Fruit fly (Drosophila melanogaster) S2 (cell line): Measurements from ENCODE around the gene CG13131.
A peak's percentile ranks its signal among the peaks of the same experiment; 100 is the strongest.

Experiments used
- CG8478 ChIP-seq: fragments of >200 bp; optimal IDR thresholded peaks from 2 replicates; lab custom pipeline; 2018
- CTCF ChIP-seq, 2 experiments: fragments of >200 bp; optimal IDR thresholded peaks; 2 replicates each; lab custom pipeline; 2018

The CG13131 gene

dm6 chr2L:10004574-10004973 is 12.7 kb downstream of the CG13131 start:
- TF ChIP-seq CG8478 (lab: Kevin White, UChicago), result no peak
- no peak for TF ChIP-seq CTCF (optimal IDR thresholded peaks at IDR 0.05; lab: Kevin White, UChicago)

dm6 chr2L:10003593-10003992 is 13.7 kb downstream of the CG13131 start, which contains the start of gene Ndf:
Gene Ndf, plus strand, starts transcription at chr2L:10003832.
- TF ChIP-seq CG8478 (lab: Kevin White, UChicago) (no peak), CTCF (optimal IDR thresholded peaks at IDR 0.05; lab: Kevin White, UChicago) (peak in 1 of 2 experiments; percentile 20)

- TF ChIP-seq CTCF (optimal IDR thresholded peaks at IDR 0.05; lab: Kevin White, UChicago), result no peak
Measured at dm6 chr2L:10002408-10003358, 14.6 kb downstream of the CG13131 start, which contains the start of the genes CG31875 and SoYb. Gene CG31875, minus strand, starts transcription at chr2L:10002736. Gene SoYb, minus strand, starts transcription at chr2L:10002736.

dm6 chr2L:9996553-9996952 is 20.7 kb downstream of the CG13131 start:
- no peak for TF ChIP-seq CTCF (optimal IDR thresholded peaks at IDR 0.05; lab: Kevin White, UChicago)
- no peak for TF ChIP-seq CG8478 (lab: Kevin White, UChicago)

- no peak for TF ChIP-seq CG8478 (lab: Kevin White, UChicago)
- TF ChIP-seq CTCF (optimal IDR thresholded peaks at IDR 0.05; lab: Kevin White, UChicago), result no peak
Measured at dm6 chr2L:9994382-9994781, 22.9 kb downstream of the CG13131 start.

dm6 chr2L:9989846-9990506 is 27.3 kb downstream of the CG13131 start:
- TF ChIP-seq CTCF (optimal IDR thresholded peaks at IDR 0.05; lab: Kevin White, UChicago) (no peak), CG8478 (lab: Kevin White, UChicago) (no peak)

dm6 chr2L:9989275-9989674 is 28.0 kb downstream of the CG13131 start:
- TF ChIP-seq CG8478 (lab: Kevin White, UChicago) (no peak), CTCF (optimal IDR thresholded peaks at IDR 0.05; lab: Kevin White, UChicago) (no peak)

- no peak for TF ChIP-seq CG8478 (lab: Kevin White, UChicago)
- TF ChIP-seq CTCF (optimal IDR thresholded peaks at IDR 0.05; lab: Kevin White, UChicago), result no peak
Measured at dm6 chr2L:9988201-9988990, 28.9 kb downstream of the CG13131 start.

dm6 chr2L:9986402-9987350 is 30.6 kb downstream of the CG13131 start:
- TF ChIP-seq CG8478 (lab: Kevin White, UChicago), result no peak
- TF ChIP-seq CTCF (optimal IDR thresholded peaks at IDR 0.05; lab: Kevin White, UChicago), result no peak

dm6 chr2L:9984078-9984772 is 33.0 kb downstream of the CG13131 start, which contains the start of gene bib:
Gene bib, plus strand, starts transcription at chr2L:9984645.
- TF ChIP-seq CG8478 (lab: Kevin White, UChicago) (no peak), CTCF (optimal IDR thresholded peaks at IDR 0.05; lab: Kevin White, UChicago) (no peak)

- TF ChIP-seq CTCF (optimal IDR thresholded peaks at IDR 0.05; lab: Kevin White, UChicago) (no peak), CG8478 (lab: Kevin White, UChicago) (no peak)
Measured at dm6 chr2L:9982516-9982915, 34.7 kb downstream of the CG13131 start.

dm6 chr2L:9981809-9982208 is 35.5 kb downstream of the CG13131 start:
- TF ChIP-seq CG8478 (lab: Kevin White, UChicago) (no peak), CTCF (optimal IDR thresholded peaks at IDR 0.05; lab: Kevin White, UChicago) (no peak)

- TF ChIP-seq CG8478 (lab: Kevin White, UChicago), result no peak
- TF ChIP-seq CTCF (optimal IDR thresholded peaks at IDR 0.05; lab: Kevin White, UChicago), result no peak
Measured at dm6 chr2L:9972624-9973023, 44.6 kb downstream of the CG13131 start.
